Worm (Caenorhabditis elegans) whole organism, L1 larva: ENCODE measurements around the gene gap-2.

Experiments
- Y116A8C.19 ChIP-seq: sonication (generic microtip); optimal IDR thresholded peaks from 2 replicates; lab custom pipeline; 2016; ENCODE audit warnings: missing compliant biosample characterization, missing genetic modification characterization, borderline replicate concordance
- aha-1 ChIP-seq: fragments of 150-350 bp; optimal IDR thresholded peaks from 2 replicates; lab custom pipeline; 2014; ENCODE audit warnings: missing biosample characterization, missing genetic modification characterization
- ama-1 ChIP-seq: fragments of 150-350 bp; optimal IDR thresholded peaks from 2 replicates; lab custom pipeline; 2014
- nhr-28 ChIP-seq: fragments of 150-350 bp; optimal IDR thresholded peaks from 2 replicates; lab custom pipeline; 2014; ENCODE audit warnings: missing biosample characterization, missing genetic modification characterization
- pqm-1 ChIP-seq: sonication (generic microtip); optimal IDR thresholded peaks from 3 replicates; lab custom pipeline; 2017; ENCODE audit warnings: missing biosample characterization, missing genetic modification characterization
- snpc-4 ChIP-seq: fragments of 150-350 bp; optimal IDR thresholded peaks from 2 replicates; lab custom pipeline; 2014; ENCODE audit warnings: missing biosample characterization, missing genetic modification characterization
- sox-4 ChIP-seq: sonication (generic microtip); optimal IDR thresholded peaks from 2 replicates; lab custom pipeline; 2016; ENCODE audit warnings: missing genetic modification characterization, missing compliant biosample characterization
- tlp-1 ChIP-seq: fragments of 150-350 bp; optimal IDR thresholded peaks from 2 replicates; lab custom pipeline; 2014; ENCODE audit warnings: missing biosample characterization, missing genetic modification characterization
- unc-62 ChIP-seq: fragments of 150-350 bp; optimal IDR thresholded peaks from 2 replicates; lab custom pipeline; 2014; ENCODE audit warnings: missing biosample characterization, missing genetic modification reagents, missing genetic modification characterization
- ztf-11 ChIP-seq, 2 experiments: sonication (generic microtip); optimal IDR thresholded peaks; 2 replicates each; lab custom pipeline; 2016 to 2017; ENCODE audit warnings: missing genetic modification characterization in 2 of 2, missing biosample characterization in 1 of 2, missing compliant biosample characterization in 1 of 2

- no peak for TF ChIP-seq ztf-11 (tag; optimal IDR thresholded peaks at IDR 0.05; lab: Kevin White, UChicago)
- TF ChIP-seq unc-62 = no peak
- no peak for TF ChIP-seq Y116A8C.19 (tag; lab: Kevin White, UChicago)
- TF ChIP-seq tlp-1 (tag; lab: Kevin White, UChicago) = no peak
- no peak for TF ChIP-seq ama-1 (lab: Kevin White, UChicago)
- no peak for TF ChIP-seq pqm-1
- no peak for TF ChIP-seq nhr-28 (tag; lab: Kevin White, UChicago)
- no peak for TF ChIP-seq aha-1
- no peak for TF ChIP-seq snpc-4
- no peak for TF ChIP-seq sox-4 (tag; lab: Kevin White, UChicago)
Measured at ce11 chrX:9483754-9484153, 11.5 kb downstream of the gap-2 start.
